Worm (Caenorhabditis elegans) whole organism, early embryonic: ENCODE measurements around the gene hacd-1.

Source experiments
- B0310.2 ChIP-seq: sonication (generic microtip); optimal IDR thresholded peaks from 2 replicates; lab custom pipeline; 2016; ENCODE audit warnings: mild to moderate bottlenecking, missing genetic modification characterization, missing compliant biosample characterization
- F13C5.2 ChIP-seq: sonication (generic microtip); optimal IDR thresholded peaks from 2 replicates; lab custom pipeline; 2017; ENCODE audit warnings: mild to moderate bottlenecking, missing genetic modification characterization, inconsistent platforms, missing compliant biosample characterization
- ceh-36 ChIP-seq: sonication (generic microtip); optimal IDR thresholded peaks from 2 replicates; lab custom pipeline; 2016; ENCODE audit warnings: missing genetic modification characterization, inconsistent platforms, missing compliant biosample characterization
- hmg-4 ChIP-seq: fragments of 200-800 bp; sonication (Bioruptor generic); optimal IDR thresholded peaks from 2 replicates; lab custom pipeline; 2018; ENCODE audit warnings: mild to moderate bottlenecking, missing genetic modification characterization, missing compliant biosample characterization
- tbx-11 ChIP-seq: fragments of 200-800 bp; sonication (Bioruptor generic); IDR thresholded peaks from 2 replicates; pipeline ENCODE4 v1.3.6; 2022; ENCODE audit warnings: missing genetic modification characterization, missing compliant biosample characterization
- tra-4 ChIP-seq: sonication (generic microtip); optimal IDR thresholded peaks from 2 replicates; lab custom pipeline; 2017; ENCODE audit warnings: missing genetic modification characterization, missing compliant biosample characterization

- TF ChIP-seq B0310.2 (tag; lab: Kevin White, UChicago) (no peak), tra-4 (no peak), F13C5.2 (tag; lab: Kevin White, UChicago) (no peak), tbx-11 (GFP tag; lab: Robert Waterston, UW) (no peak), hmg-4 (no peak), ceh-36 (tag; lab: Kevin White, UChicago) (no peak)
Measured at ce11 chrV:1464543-1465040, 4.4 kb downstream of the hacd-1 start, which contains the start of the genes fpn-1.2 and pqn-54.
